Worm (Caenorhabditis elegans): ENCODE measurements around the gene fbxa-74.

fbxa-74 gene

DNA sequence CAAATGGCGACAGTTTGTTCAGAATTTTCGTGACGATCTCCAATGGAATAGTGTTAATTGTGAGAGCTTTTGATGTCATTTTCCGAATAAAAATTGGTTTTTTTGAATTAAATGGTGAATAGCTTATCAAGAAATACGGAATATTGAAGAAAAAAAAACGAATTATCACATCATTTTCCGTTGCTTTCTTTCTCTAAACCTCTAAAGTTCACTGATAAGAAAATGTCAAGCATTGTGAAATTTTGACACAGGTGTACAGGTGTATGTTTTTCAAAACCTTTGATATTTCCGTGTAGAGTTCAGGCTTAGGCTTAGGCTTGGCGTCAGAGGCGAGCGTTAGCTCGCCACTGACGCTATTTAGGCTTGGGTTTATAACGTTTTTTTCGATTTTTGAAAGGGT lies at the start of gene fbxa-74:
Gene fbxa-74 (minus strand): TSS at position 145 of the 400 bp plus-strand sequence.
- TF ChIP-seq pha-4 (tag; optimal IDR thresholded peaks at IDR 0.05) (no peak), odd-2 (tag; optimal IDR thresholded peaks at IDR 0.05) (no peak), ceh-24 (tag; optimal IDR thresholded peaks at IDR 0.05) (no peak), ama-1 (optimal IDR thresholded peaks at IDR 0.05) (no peak), unc-86 (tag; optimal IDR thresholded peaks at IDR 0.05) (no peak), nfya-1 (tag; optimal IDR thresholded peaks at IDR 0.05) (no peak), unc-55 (GFP tag; optimal IDR thresholded peaks at IDR 0.05) (no peak), hlh-13 (GFP tag; optimal IDR thresholded peaks at IDR 0.05) (no peak), elt-2 (tag; optimal IDR thresholded peaks at IDR 0.05) (no peak), ceh-2 (tag; optimal IDR thresholded peaks at IDR 0.05) (no peak), syd-9 (tag; optimal IDR thresholded peaks at IDR 0.05) (no peak), zip-5 (tag; optimal IDR thresholded peaks at IDR 0.05) (no peak), sox-2 (GFP tag; IDR thresholded peaks at IDR 0.05) (no peak), dve-1 (tag; optimal IDR thresholded peaks at IDR 0.05) (no peak), tbx-7 (tag; optimal IDR thresholded peaks at IDR 0.05) (no peak), ttx-3 (tag; optimal IDR thresholded peaks at IDR 0.05) (no peak), unc-3 (GFP tag; conservative IDR thresholded peaks at IDR 0.05) (no peak), unc-3 (tag; optimal IDR thresholded peaks at IDR 0.05) (no peak), nhr-11 (tag; optimal IDR thresholded peaks at IDR 0.05) (no peak), T23F11.4 (GFP tag; optimal IDR thresholded peaks at IDR 0.05) (no peak), sdc-2 (tag; optimal IDR thresholded peaks at IDR 0.05) (no peak)

DNA sequence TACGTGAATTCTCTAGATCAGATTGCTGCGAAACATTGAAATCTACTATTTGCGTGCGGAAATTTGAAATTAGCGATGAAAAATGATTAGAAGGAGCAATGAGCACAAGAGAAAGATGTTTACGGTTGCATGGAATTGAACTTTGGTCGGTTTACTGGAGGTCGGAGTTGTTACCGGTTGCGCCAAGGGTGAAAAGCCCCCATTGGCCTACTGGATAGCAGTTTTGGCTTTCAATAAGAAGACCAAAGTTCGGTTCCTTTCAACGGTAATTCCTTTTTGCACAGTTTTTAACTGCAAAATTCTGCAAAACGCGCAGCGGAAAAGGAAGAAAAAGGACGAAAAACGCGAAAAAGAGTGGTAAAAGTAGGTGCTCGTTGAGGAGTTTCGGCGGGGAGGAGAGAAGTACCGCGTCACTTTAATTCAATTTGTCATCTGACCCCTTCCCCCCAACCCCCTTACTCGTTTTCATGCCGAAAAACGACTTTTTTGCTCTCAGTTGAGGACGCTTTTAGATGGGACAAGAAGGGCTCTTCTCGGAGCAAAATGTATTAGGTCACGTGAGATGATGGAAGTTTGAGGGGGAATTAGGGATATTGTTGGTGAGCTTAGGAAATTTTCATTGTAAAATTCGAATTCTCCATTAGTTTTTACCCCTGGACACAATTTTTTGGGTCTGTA lies 46.8 kb upstream of the fbxa-74 start:
- no peak for TF ChIP-seq eyg-1 (tag; optimal IDR thresholded peaks at IDR 0.05)
- TF ChIP-seq dmd-4 (tag; optimal IDR thresholded peaks at IDR 0.05; ENCODE audit: borderline replicate concordance) = no peak
- TF ChIP-seq sox-2 (GFP tag; IDR thresholded peaks at IDR 0.05) = no peak
- peak; percentile 95 for TF ChIP-seq unc-42 (tag; optimal IDR thresholded peaks at IDR 0.05)
- TF ChIP-seq pat-9 (tag; optimal IDR thresholded peaks at IDR 0.05) = no peak
- no peak for TF ChIP-seq F13H6.1 (tag; optimal IDR thresholded peaks at IDR 0.05)

DNA sequence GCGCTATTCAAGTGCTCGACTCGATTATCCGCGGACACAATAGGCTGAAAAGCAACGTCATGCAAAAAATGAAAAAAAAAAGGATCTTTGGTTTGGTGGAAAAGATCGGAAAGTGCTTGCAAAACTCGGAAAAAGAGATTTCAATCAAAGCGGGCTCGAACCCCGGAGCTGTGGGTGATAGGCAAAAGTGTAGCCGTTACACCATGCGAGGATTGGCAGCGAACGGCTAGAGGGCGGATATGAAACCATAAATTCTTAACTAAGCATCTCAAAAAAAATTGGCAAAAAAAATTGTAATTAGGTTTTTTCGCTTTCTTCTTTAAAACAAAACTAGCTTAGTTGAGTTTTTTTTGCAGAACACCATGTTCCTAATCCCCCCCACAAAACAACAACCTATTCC lies 45.7 kb upstream of the fbxa-74 start:
- TF ChIP-seq ceh-19 (GFP tag; optimal IDR thresholded peaks at IDR 0.05) (no peak), mec-3 (tag; optimal IDR thresholded peaks at IDR 0.05; ENCODE audit: borderline replicate concordance) (no peak), dmd-4 (tag; optimal IDR thresholded peaks at IDR 0.05; ENCODE audit: borderline replicate concordance) (no peak), fax-1 (tag; optimal IDR thresholded peaks at IDR 0.05) (no peak), unc-86 (tag; optimal IDR thresholded peaks at IDR 0.05) (no peak), pros-1 (tag; optimal IDR thresholded peaks at IDR 0.05) (no peak)

DNA sequence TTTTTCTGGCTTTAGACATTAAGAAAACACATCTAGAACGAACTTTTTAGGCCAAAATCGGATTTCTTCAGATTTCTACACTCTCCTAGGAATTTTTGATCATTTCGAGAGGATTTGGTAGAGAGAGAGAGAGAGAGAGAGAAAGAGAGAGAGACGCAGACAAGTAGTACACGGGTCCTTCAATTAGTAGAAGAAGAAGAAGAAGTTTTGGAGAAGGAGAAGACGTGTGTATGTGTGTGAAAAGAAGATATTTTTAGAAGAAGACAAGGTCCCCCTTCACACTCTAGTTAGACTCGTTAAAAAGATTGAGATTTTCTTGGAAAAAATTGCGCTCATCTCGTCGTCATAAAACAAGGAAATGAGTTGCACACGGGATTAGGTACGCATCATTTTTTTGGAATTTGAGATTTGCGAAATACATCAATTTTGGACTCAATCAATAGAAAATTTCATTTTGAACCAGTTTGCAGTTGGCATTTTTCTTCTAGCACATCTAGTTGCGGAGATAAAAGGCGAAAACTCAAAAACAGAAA lies 44.8 kb upstream of the fbxa-74 start:
- TF ChIP-seq che-1 (tag; optimal IDR thresholded peaks at IDR 0.05) (no peak), unc-42 (tag; optimal IDR thresholded peaks at IDR 0.05) (peak; percentile 57), hlh-8 (tag; optimal IDR thresholded peaks at IDR 0.05) (no peak), dmd-4 (tag; optimal IDR thresholded peaks at IDR 0.05; ENCODE audit: borderline replicate concordance) (no peak), rnt-1 (tag; optimal IDR thresholded peaks at IDR 0.05) (no peak)

DNA sequence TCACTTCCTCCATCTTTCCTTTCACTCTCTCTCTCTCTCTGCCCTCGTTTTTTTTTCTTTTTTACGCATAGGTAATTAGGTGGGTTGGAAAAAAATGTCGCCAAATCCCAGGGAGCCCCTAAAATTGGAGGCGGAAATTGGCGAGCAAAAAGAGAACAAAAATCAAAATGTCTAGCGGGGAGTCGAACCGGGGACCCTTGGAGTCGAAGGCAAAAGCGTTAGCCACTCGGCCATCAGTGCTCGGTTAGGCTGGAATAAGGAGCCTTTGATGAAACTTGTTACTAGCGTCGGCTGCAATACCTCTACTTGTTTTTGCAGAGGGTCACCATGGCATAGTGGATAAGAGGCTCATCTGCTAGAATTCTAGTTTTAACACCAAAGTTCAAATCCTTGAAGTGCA lies 44.3 kb upstream of the fbxa-74 start:
- TF ChIP-seq C08G9.2 (tag; optimal IDR thresholded peaks at IDR 0.05) (no peak), ceh-45 (GFP tag; IDR thresholded peaks at IDR 0.05) (no peak), K09A11.1 (tag; optimal IDR thresholded peaks at IDR 0.05; ENCODE audit: insufficient read depth) (no peak), ref-2 (tag; optimal IDR thresholded peaks at IDR 0.05) (no peak), ceh-34 (tag; optimal IDR thresholded peaks at IDR 0.05) (no peak), zip-5 (tag; optimal IDR thresholded peaks at IDR 0.05) (no peak), odd-2 (tag; optimal IDR thresholded peaks at IDR 0.05) (no peak), ets-4 (tag; optimal IDR thresholded peaks at IDR 0.05) (no peak), ama-1 (optimal IDR thresholded peaks at IDR 0.05) (no peak), ahr-1 (tag; optimal IDR thresholded peaks at IDR 0.05) (no peak), sox-4 (tag; optimal IDR thresholded peaks at IDR 0.05) (no peak), unc-86 (tag; optimal IDR thresholded peaks at IDR 0.05) (no peak)

Measured in whole organism, late embryonic.